Worm (Caenorhabditis elegans) whole organism, L1 larva: Measurements from ENCODE around the gene egrh-3.

Source experiments
- C34B4.2 ChIP-seq: sonication (generic microtip); optimal IDR thresholded peaks from 2 replicates; lab custom pipeline; 2017; ENCODE audit warnings: mild to moderate bottlenecking, missing genetic modification characterization, missing compliant biosample characterization
- Y116A8C.19 ChIP-seq: sonication (generic microtip); optimal IDR thresholded peaks from 2 replicates; lab custom pipeline; 2016; ENCODE audit warnings: missing compliant biosample characterization, missing genetic modification characterization, borderline replicate concordance
- alr-1 ChIP-seq: fragments of 200-800 bp; sonication (Bioruptor generic); optimal IDR thresholded peaks from 2 replicates; lab custom pipeline; 2018; ENCODE audit warnings: borderline replicate concordance, mild to moderate bottlenecking, missing genetic modification characterization, missing compliant biosample characterization
- aly-2 ChIP-seq: fragments of 150-350 bp; optimal IDR thresholded peaks from 2 replicates; lab custom pipeline; 2014; ENCODE audit warnings: missing biosample characterization, missing genetic modification characterization
- ceh-8 ChIP-seq: fragments of 200-800 bp; sonication (Bioruptor generic); optimal IDR thresholded peaks from 2 replicates; lab custom pipeline; 2018; ENCODE audit warnings: mild to moderate bottlenecking, missing genetic modification characterization, moderate library complexity, missing compliant biosample characterization
- ceh-90 ChIP-seq: sonication (generic microtip); optimal IDR thresholded peaks from 2 replicates; lab custom pipeline; 2016; ENCODE audit warnings: missing genetic modification characterization, missing compliant biosample characterization
- dpl-1 ChIP-seq, 3 experiments: fragments of 150-350 bp in 2 of 3; sonication (generic microtip) in 1 of 3; optimal IDR thresholded peaks; 2 replicates each; lab custom pipeline; 2014 to 2017; ENCODE audit warnings: missing biosample characterization in 3 of 3, missing genetic modification characterization in 3 of 3, missing genetic modification reagents in 3 of 3
- efl-1 ChIP-seq, 4 experiments: fragments of 150-350 bp; optimal IDR thresholded peaks in 3 of 4; peaks in 1 of 4; 1 replicate in 1 of 4; 2 replicates in 3 of 4; lab custom pipeline; 2014; ENCODE audit warnings: missing biosample characterization in 2 of 4, missing genetic modification characterization in 2 of 4, missing genetic modification reagents in 2 of 4
- elt-2 ChIP-seq: sonication (generic microtip); optimal IDR thresholded peaks from 2 replicates; lab custom pipeline; 2016; ENCODE audit warnings: missing genetic modification characterization, mild to moderate bottlenecking, inconsistent platforms, missing compliant biosample characterization, missing genetic modification reagents
- ets-5 ChIP-seq: fragments of 200-800 bp; sonication (Bioruptor generic); IDR thresholded peaks from 2 replicates; pipeline ENCODE4 v1.3.6; 2022; ENCODE audit warnings: missing genetic modification characterization, missing compliant biosample characterization
- fkh-10 ChIP-seq: sonication (generic microtip); optimal IDR thresholded peaks from 2 replicates; lab custom pipeline; 2017; ENCODE audit warnings: missing biosample characterization, missing genetic modification reagents, missing genetic modification characterization
- fkh-8 ChIP-seq: sonication (generic microtip); optimal IDR thresholded peaks from 2 replicates; lab custom pipeline; 2016; ENCODE audit warnings: mild to moderate bottlenecking, missing genetic modification characterization, missing compliant biosample characterization
- grh-1 ChIP-seq: fragments of 200-800 bp; sonication (Bioruptor generic); IDR thresholded peaks from 2 replicates; pipeline ENCODE4 v1.3.6; 2022; ENCODE audit warnings: missing genetic modification reagents, missing genetic modification characterization, missing compliant biosample characterization
- isw-1 ChIP-seq: fragments of 200-800 bp; sonication (Bioruptor generic); IDR thresholded peaks from 2 replicates; pipeline ENCODE4 v1.3.6; 2022; ENCODE audit warnings: missing genetic modification characterization, missing compliant biosample characterization
- lin-35 ChIP-seq, 2 experiments: fragments of 150-350 bp; optimal IDR thresholded peaks; 2 replicates each; lab custom pipeline; 2014; ENCODE audit warnings: missing biosample characterization in 2 of 2, missing genetic modification characterization in 2 of 2, missing genetic modification reagents in 2 of 2
- lin-39 ChIP-seq: fragments of 150-350 bp; optimal IDR thresholded peaks from 2 replicates; lab custom pipeline; 2014; ENCODE audit warnings: missing biosample characterization, missing genetic modification reagents, missing genetic modification characterization
- lsy-2 ChIP-seq, 2 experiments: fragments of 150-350 bp; optimal IDR thresholded peaks; 2 replicates each; lab custom pipeline; 2014; ENCODE audit warnings: missing biosample characterization in 2 of 2, missing genetic modification characterization in 2 of 2
- mep-1 ChIP-seq: fragments of 150-350 bp; optimal IDR thresholded peaks from 2 replicates; lab custom pipeline; 2014; ENCODE audit warnings: missing biosample characterization, missing genetic modification characterization
- nhr-47 ChIP-seq: sonication (generic microtip); optimal IDR thresholded peaks from 2 replicates; lab custom pipeline; 2016; ENCODE audit warnings: mild to moderate bottlenecking, missing genetic modification characterization, moderate library complexity, missing compliant biosample characterization
- nhr-71 ChIP-seq: sonication (generic microtip); optimal IDR thresholded peaks from 2 replicates; lab custom pipeline; 2016; ENCODE audit warnings: mild to moderate bottlenecking, missing genetic modification characterization, moderate library complexity, missing compliant biosample characterization
- nhr-77 ChIP-seq: fragments of 150-350 bp; optimal IDR thresholded peaks from 2 replicates; lab custom pipeline; 2014; ENCODE audit warnings: missing biosample characterization, missing genetic modification characterization
- nhr-84 ChIP-seq: sonication (generic microtip); optimal IDR thresholded peaks from 2 replicates; lab custom pipeline; 2017; ENCODE audit warnings: missing biosample characterization, missing genetic modification characterization
- nhr-85 ChIP-seq: sonication (generic microtip); peaks from one replicate; lab custom pipeline; 2016; ENCODE audit warnings: missing genetic modification characterization, inconsistent platforms, missing compliant biosample characterization
- rnt-1 ChIP-seq: sonication (generic microtip); optimal IDR thresholded peaks from 2 replicates; lab custom pipeline; 2016; ENCODE audit warnings: mild to moderate bottlenecking, missing genetic modification characterization, moderate library complexity, missing compliant biosample characterization
- skn-1 ChIP-seq: fragments of 150-350 bp; optimal IDR thresholded peaks from 2 replicates; lab custom pipeline; 2014; ENCODE audit warnings: missing biosample characterization, missing genetic modification characterization
- snpc-4 ChIP-seq: fragments of 150-350 bp; optimal IDR thresholded peaks from 2 replicates; lab custom pipeline; 2014; ENCODE audit warnings: missing biosample characterization, missing genetic modification characterization
- tbx-2 ChIP-seq: sonication (generic microtip); optimal IDR thresholded peaks from 2 replicates; lab custom pipeline; 2016; ENCODE audit warnings: missing genetic modification characterization, missing compliant biosample characterization
- tlp-1 ChIP-seq: fragments of 150-350 bp; optimal IDR thresholded peaks from 2 replicates; lab custom pipeline; 2014; ENCODE audit warnings: missing biosample characterization, missing genetic modification characterization
- unc-86 ChIP-seq: sonication (generic microtip); optimal IDR thresholded peaks from 2 replicates; lab custom pipeline; 2016; ENCODE audit warnings: missing genetic modification characterization, missing compliant biosample characterization
- vab-15 ChIP-seq: sonication (generic microtip); optimal IDR thresholded peaks from 2 replicates; lab custom pipeline; 2017; ENCODE audit warnings: missing genotype, mild to moderate bottlenecking, missing genetic modification characterization, missing compliant biosample characterization
- xbp-1 ChIP-seq: sonication (generic microtip); optimal IDR thresholded peaks from 2 replicates; lab custom pipeline; 2016; ENCODE audit warnings: missing genetic modification characterization, missing compliant biosample characterization
- ztf-4 ChIP-seq: fragments of 150-350 bp; optimal IDR thresholded peaks from 2 replicates; lab custom pipeline; 2014; ENCODE audit warnings: missing biosample characterization, missing genetic modification characterization

egrh-3 gene

ce11 chrIV:2712935-2713334, 24.4 kb upstream of the egrh-3 start, which contains the start of gene Y94H6A.12:
Gene Y94H6A.12, minus strand, starts transcription at chrIV:2713035.
- TF ChIP-seq aly-2 (tag; lab: Kevin White, UChicago) (no peak), nhr-71 (tag; lab: Kevin White, UChicago) (no peak), dpl-1 (GFP tag; optimal IDR thresholded peaks at IDR 0.05; lab: Kevin White, UChicago) (no peak), ztf-4 (tag; lab: Kevin White, UChicago) (no peak), alr-1 (tag; lab: Kevin White, UChicago) (no peak), tlp-1 (tag; lab: Kevin White, UChicago) (no peak), fkh-8 (tag; lab: Kevin White, UChicago) (no peak), vab-15 (no peak), rnt-1 (tag; lab: Kevin White, UChicago) (no peak), ceh-8 (GFP tag; lab: Kevin White, UChicago) (no peak), nhr-84 (tag; lab: Kevin White, UChicago) (no peak), lin-39 (tag; lab: Kevin White, UChicago) (no peak), nhr-47 (tag; lab: Kevin White, UChicago) (no peak), nhr-85 (tag; lab: Kevin White, UChicago) (no peak)

- TF ChIP-seq Y116A8C.19 (no peak), isw-1 (GFP tag; lab: Robert Waterston, UW) (no peak), snpc-4 (tag; lab: Kevin White, UChicago) (no peak), elt-2 (tag; lab: Kevin White, UChicago) (peak; percentile 16), skn-1 (tag; lab: Kevin White, UChicago) (peak; percentile 93), efl-1 (optimal IDR thresholded peaks at IDR 0.05; lab: Kevin White, UChicago) (no peak), efl-1 (GFP tag; optimal IDR thresholded peaks at IDR 0.05 in 1 of 2; lab: Kevin White, UChicago) (peak in 1 of 2 experiments; percentile 86), nhr-71 (tag; lab: Kevin White, UChicago) (peak; percentile 5), lsy-2 (tag; optimal IDR thresholded peaks at IDR 0.05; lab: Kevin White, UChicago) (peak in 1 of 2 experiments; percentile 16), C34B4.2 (tag; lab: Kevin White, UChicago) (no peak), lin-35 (GFP tag; optimal IDR thresholded peaks at IDR 0.05; lab: Kevin White, UChicago) (peak in 1 of 2 experiments; percentile 56), xbp-1 (no peak)
These were observed 22.6 kb upstream of the egrh-3 start for ce11 chrIV:2711122-2711669.

- no peak for TF ChIP-seq grh-1
- TF ChIP-seq fkh-10, result no peak
- no peak for TF ChIP-seq ets-5 (GFP tag; lab: Robert Waterston, UW)
- no peak for TF ChIP-seq unc-86 (tag; lab: Kevin White, UChicago)
- TF ChIP-seq nhr-77 (tag; lab: Kevin White, UChicago), result no peak
- TF ChIP-seq ceh-90 (tag; lab: Kevin White, UChicago), result no peak
- no peak for TF ChIP-seq ceh-8 (GFP tag; lab: Kevin White, UChicago)
These were observed 21.8 kb upstream of the egrh-3 start, which contains the start of gene Y94H6A.10 for ce11 chrIV:2710203-2710935. Gene Y94H6A.10, minus strand, starts transcription at chrIV:2710666.

DNA sequence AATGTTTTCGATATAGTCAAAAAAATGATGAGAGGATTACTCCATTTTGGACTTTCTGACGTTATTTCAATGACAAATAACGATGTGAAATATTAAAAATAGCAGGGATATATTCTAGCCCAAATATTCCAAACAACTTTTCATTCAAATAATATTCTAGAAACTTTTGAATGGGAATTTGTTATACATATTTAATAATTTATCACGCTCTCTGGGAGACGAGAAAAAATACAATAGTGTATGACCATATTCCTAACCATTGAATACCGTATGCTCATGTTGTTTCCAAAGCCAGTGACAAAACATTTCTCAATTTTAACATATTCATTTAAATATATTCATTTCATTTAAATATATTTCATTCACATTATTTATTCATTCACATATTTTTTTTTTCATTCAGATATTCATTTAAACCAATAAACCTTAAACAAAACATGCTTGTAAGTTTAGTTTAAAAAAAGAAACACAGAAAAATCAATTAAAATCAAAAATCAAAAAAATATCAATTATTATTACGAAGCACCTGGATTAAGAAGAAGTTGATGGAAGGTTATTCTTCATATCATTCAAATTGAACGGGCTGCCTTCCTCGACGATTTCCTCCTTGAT, 21.1 kb upstream of the egrh-3 start:
- TF ChIP-seq lsy-2 (tag; optimal IDR thresholded peaks at IDR 0.05; lab: Kevin White, UChicago) (peak in 1 of 2 experiments; percentile 5), skn-1 (tag; lab: Kevin White, UChicago) (peak; percentile 1), mep-1 (peak; percentile 12), tbx-2 (tag; lab: Kevin White, UChicago) (no peak), elt-2 (tag; lab: Kevin White, UChicago) (peak; percentile 45), lin-35 (GFP tag; optimal IDR thresholded peaks at IDR 0.05; lab: Kevin White, UChicago) (peak in 1 of 2 experiments; percentile 18), nhr-71 (tag; lab: Kevin White, UChicago) (peak; percentile 23), rnt-1 (tag; lab: Kevin White, UChicago) (no peak)
